Worm (Caenorhabditis elegans): ENCODE data around the gene glb-29.

Gene glb-29

ce11 chrII:12064680-12065135, 55.8 kb downstream of the glb-29 start, which contains the start of gene arrd-8 (continued):
- TF ChIP-seq lin-38 (GFP tag; IDR thresholded peaks at IDR 0.05) (no peak), nhr-10 (tag; optimal IDR thresholded peaks at IDR 0.05) (no peak), zag-1 (tag; optimal IDR thresholded peaks at IDR 0.05) (no peak), ZK546.5 (tag; optimal IDR thresholded peaks at IDR 0.05) (no peak), lin-39 (tag; optimal IDR thresholded peaks at IDR 0.05) (no peak), nhr-25 (tag; optimal IDR thresholded peaks at IDR 0.05; ENCODE audit: borderline replicate concordance, insufficient read depth) (no peak), nhr-48 (tag; optimal IDR thresholded peaks at IDR 0.05) (peak; percentile 18), madf-9 (GFP tag; conservative IDR thresholded peaks at IDR 0.05) (no peak), ZK337.2 (GFP tag; IDR thresholded peaks at IDR 0.05) (no peak), F26F4.8 (GFP tag; conservative IDR thresholded peaks at IDR 0.05) (no peak), mep-1 (tag; optimal IDR thresholded peaks at IDR 0.05) (no peak), hlh-30 (tag; optimal IDR thresholded peaks at IDR 0.05; ENCODE audit: insufficient read depth) (no peak), F37D6.2 (tag; optimal IDR thresholded peaks at IDR 0.05) (no peak), mdl-1 (tag; optimal IDR thresholded peaks at IDR 0.05) (peak in 1 of 2 experiments; percentile 48), ctbp-1 (GFP tag; IDR thresholded peaks at IDR 0.05) (no peak), ceh-20 (GFP tag; IDR thresholded peaks at IDR 0.05) (no peak), zfp-3 (GFP tag; conservative IDR thresholded peaks at IDR 0.05) (no peak), ces-1 (GFP tag; optimal IDR thresholded peaks at IDR 0.05) (no peak), nhr-111 (GFP tag; optimal IDR thresholded peaks at IDR 0.05) (no peak), mdt-29 (GFP tag; IDR thresholded peaks at IDR 0.05) (no peak), ceh-28 (tag; optimal IDR thresholded peaks at IDR 0.05) (no peak), dmd-6 (GFP tag; IDR thresholded peaks at IDR 0.05) (peak; percentile 58), nhr-77 (tag; optimal IDR thresholded peaks at IDR 0.05) (peak; percentile 20), zip-11 (GFP tag; IDR thresholded peaks at IDR 0.05) (no peak), unc-130 (GFP tag; optimal IDR thresholded peaks at IDR 0.05) (no peak), zip-2 (tag; optimal IDR thresholded peaks at IDR 0.05) (no peak)

- TF ChIP-seq F10B5.3 (tag; optimal IDR thresholded peaks at IDR 0.05) (no peak), lin-39 (tag; optimal IDR thresholded peaks at IDR 0.05) (no peak), snpc-1.2 (GFP tag; IDR thresholded peaks at IDR 0.05) (no peak), unc-39 (tag; optimal IDR thresholded peaks at IDR 0.05) (no peak)
These were observed 58.7 kb downstream of the glb-29 start, which contains the start of gene Y17G7B.22 for ce11 chrII:12067451-12068076. Gene Y17G7B.22 (plus strand): TSS chrII:12068026.

ce11 chrII:12071243-12071642, 62.4 kb downstream of the glb-29 start:
- no peak for TF ChIP-seq nhr-42 (GFP tag; IDR thresholded peaks at IDR 0.05)
- TF ChIP-seq Y105C5A.15 (GFP tag; IDR thresholded peaks at IDR 0.05): no peak
- TF ChIP-seq madf-9 (GFP tag; conservative IDR thresholded peaks at IDR 0.05): no peak
- TF ChIP-seq aha-1 (tag): peak; percentile 97

Data from whole organism, L4 larva.